Fruit fly (Drosophila melanogaster) whole organism, embryonic: Measurements from ENCODE around the gene APC4.

Source experiments
- Ada2b ChIP-seq: fragments of 200-800 bp; sonication (Bioruptor generic); IDR thresholded peaks from 2 replicates; pipeline ENCODE4 v1.3.6; 2022; ENCODE audit warnings: missing biosample characterization, missing genetic modification characterization
- CG11247 ChIP-seq: fragments of 200-800 bp; sonication (Bioruptor generic); IDR thresholded peaks from 2 replicates; pipeline ENCODE4 v1.3.6; 2022; ENCODE audit warnings: missing biosample characterization, missing genetic modification characterization
- CG11696 ChIP-seq: fragments of 200-800 bp; sonication (Bioruptor generic); IDR thresholded peaks from 2 replicates; pipeline ENCODE4 v1.3.6; 2022; ENCODE audit warnings: missing biosample characterization, missing genetic modification characterization
- CG12299 ChIP-seq: fragments of 200-800 bp; sonication (Bioruptor generic); optimal IDR thresholded peaks from 2 replicates; lab custom pipeline; 2018; ENCODE audit warnings: missing biosample characterization, mild to moderate bottlenecking, missing genetic modification characterization
- CG14014 ChIP-seq: fragments of 200-800 bp; sonication (Bioruptor generic); IDR thresholded peaks from 2 replicates; pipeline ENCODE4 v1.3.6; 2022; ENCODE audit warnings: missing biosample characterization, missing genetic modification characterization
- CG1529 ChIP-seq: fragments of 200-800 bp; sonication (Bioruptor generic); optimal IDR thresholded peaks from 3 replicates; lab custom pipeline; 2018; ENCODE audit warnings: missing biosample characterization, missing genetic modification characterization
- CG15514 ChIP-seq: fragments of 200-800 bp; sonication (Bioruptor generic); optimal IDR thresholded peaks from 3 replicates; lab custom pipeline; 2017; ENCODE audit warnings: missing biosample characterization, missing genetic modification characterization, mild to moderate bottlenecking, moderate library complexity, missing genetic modification reagents
- CG1602 ChIP-seq: fragments of 200-800 bp; sonication (Bioruptor generic); optimal IDR thresholded peaks from 3 replicates; lab custom pipeline; 2016; ENCODE audit warnings: missing biosample characterization, missing genetic modification characterization
- CG16863 ChIP-seq: fragments of 200-800 bp; sonication (Bioruptor generic); optimal IDR thresholded peaks from 3 replicates; lab custom pipeline; 2016; ENCODE audit warnings: missing biosample characterization, missing genetic modification characterization
- CG17359 ChIP-seq: fragments of 200-800 bp; sonication (Bioruptor generic); optimal IDR thresholded peaks from 3 replicates; lab custom pipeline; 2018; ENCODE audit warnings: missing biosample characterization, mild to moderate bottlenecking, missing genetic modification characterization, moderate library complexity
- CG1792 ChIP-seq: fragments of 200-800 bp; sonication (Bioruptor generic); optimal IDR thresholded peaks from 2 replicates; lab custom pipeline; 2016; ENCODE audit warnings: missing biosample characterization, missing genetic modification characterization
- CG18262 ChIP-seq: fragments of 200-800 bp; optimal IDR thresholded peaks from 3 replicates; lab custom pipeline; 2019; ENCODE audit warnings: missing biosample characterization, mild to moderate bottlenecking, missing genetic modification characterization, moderate library complexity
- CG18599 ChIP-seq: fragments of 200-800 bp; sonication (Bioruptor generic); optimal IDR thresholded peaks from 3 replicates; lab custom pipeline; 2017; ENCODE audit warnings: missing biosample characterization, missing genetic modification characterization, mild to moderate bottlenecking, moderate library complexity, missing genetic modification reagents
- CG2712 ChIP-seq: fragments of 200-800 bp; optimal IDR thresholded peaks from 3 replicates; lab custom pipeline; 2019; ENCODE audit warnings: missing biosample characterization, mild to moderate bottlenecking, missing genetic modification characterization, moderate library complexity
- CG32532 ChIP-seq: fragments of 200-800 bp; sonication (Bioruptor generic); IDR thresholded peaks from 2 replicates; pipeline ENCODE4 v1.3.6; 2022; ENCODE audit warnings: missing biosample characterization, missing genetic modification characterization
- CG34224 ChIP-seq: fragments of 200-800 bp; sonication (Bioruptor generic); IDR thresholded peaks from 3 replicates; pipeline ENCODE4 v1.3.6; 2022; ENCODE audit warnings: missing biosample characterization, missing genetic modification characterization; ENCODE audit not compliant: partially characterized antibody
- CG4707 ChIP-seq: fragments of 200-800 bp; sonication (Bioruptor generic); optimal IDR thresholded peaks from 2 replicates; lab custom pipeline; 2018; ENCODE audit warnings: missing biosample characterization, mild to moderate bottlenecking, missing genetic modification characterization, moderate library complexity
- CG4854 ChIP-seq: fragments of 200-800 bp; sonication (Bioruptor generic); optimal IDR thresholded peaks from 2 replicates; lab custom pipeline; 2016; ENCODE audit warnings: missing biosample characterization, missing genetic modification characterization, inconsistent platforms
- CG6689 ChIP-seq: fragments of 200-800 bp; sonication (Bioruptor generic); IDR thresholded peaks from 2 replicates; pipeline ENCODE4 v1.3.6; 2022; ENCODE audit warnings: missing biosample characterization, missing genetic modification characterization
- CG7556 ChIP-seq: fragments of 200-800 bp; sonication (Bioruptor generic); optimal IDR thresholded peaks from 2 replicates; lab custom pipeline; 2017; ENCODE audit warnings: missing biosample characterization, mild to moderate bottlenecking, missing genetic modification characterization
- CG7987 ChIP-seq: fragments of 200-800 bp; sonication (Bioruptor generic); optimal IDR thresholded peaks from 2 replicates; lab custom pipeline; 2018; ENCODE audit warnings: missing biosample characterization, mild to moderate bottlenecking, missing genetic modification characterization, moderate library complexity
- CG8944 ChIP-seq: fragments of 200-800 bp; sonication (Bioruptor generic); optimal IDR thresholded peaks from 3 replicates; lab custom pipeline; 2016; ENCODE audit warnings: missing biosample characterization, missing genetic modification characterization
- HLH4C ChIP-seq: fragments of 200-800 bp; sonication (Bioruptor generic); IDR thresholded peaks from 3 replicates; pipeline ENCODE4 v1.3.6; 2022; ENCODE audit warnings: missing biosample characterization, missing genetic modification characterization; ENCODE audit not compliant: partially characterized antibody
- Hr51 ChIP-seq, 2 experiments: fragments of 200-800 bp; sonication (Bioruptor generic); optimal IDR thresholded peaks; 2 replicates in 1 of 2; 3 replicates in 1 of 2; lab custom pipeline; 2016 to 2018; ENCODE audit warnings: missing biosample characterization in 2 of 2, missing genetic modification characterization in 2 of 2, mild to moderate bottlenecking in 1 of 2, moderate library complexity in 1 of 2
- Med ChIP-seq: fragments of 200-800 bp; sonication (Bioruptor generic); peaks from one replicate; lab custom pipeline; 2016; ENCODE audit warnings: missing biosample characterization, missing genetic modification characterization, mild to moderate bottlenecking, inconsistent platforms, moderate library complexity
- Meics ChIP-seq: fragments of 200-800 bp; sonication (Bioruptor generic); optimal IDR thresholded peaks from 2 replicates; lab custom pipeline; 2017; ENCODE audit warnings: missing biosample characterization, mild to moderate bottlenecking, missing genetic modification characterization
- NK7.1 ChIP-seq: fragments of 200-800 bp; sonication (Bioruptor generic); optimal IDR thresholded peaks from 3 replicates; lab custom pipeline; 2016; ENCODE audit warnings: missing biosample characterization, missing genetic modification characterization
- Xbp1 ChIP-seq: fragments of 200-800 bp; sonication (Bioruptor generic); optimal IDR thresholded peaks from 3 replicates; lab custom pipeline; 2016; ENCODE audit warnings: missing biosample characterization, mild to moderate bottlenecking, missing genetic modification characterization
- bcd ChIP-seq: fragments of 200-800 bp; sonication (Bioruptor generic); optimal IDR thresholded peaks from 2 replicates; lab custom pipeline; 2017; ENCODE audit warnings: missing biosample characterization, mild to moderate bottlenecking, missing genetic modification characterization
- corto ChIP-seq: fragments of 200-800 bp; sonication (Bioruptor generic); optimal IDR thresholded peaks from 2 replicates; lab custom pipeline; 2016; ENCODE audit warnings: missing biosample characterization, mild to moderate bottlenecking, missing genetic modification characterization, moderate library complexity
- dmrt99B ChIP-seq: fragments of 200-800 bp; sonication (Bioruptor generic); optimal IDR thresholded peaks from 2 replicates; lab custom pipeline; 2018; ENCODE audit warnings: missing biosample characterization, mild to moderate bottlenecking, missing genetic modification characterization, moderate library complexity
- ewg ChIP-seq: fragments of 200-800 bp; sonication (Bioruptor generic); optimal IDR thresholded peaks from 3 replicates; lab custom pipeline; 2017; ENCODE audit warnings: mild to moderate bottlenecking, missing biosample characterization, missing genetic modification reagents, missing genetic modification characterization
- fru ChIP-seq: fragments of >200 bp; optimal IDR thresholded peaks from 2 replicates; lab custom pipeline; 2017
- gfzf ChIP-seq: fragments of 200-800 bp; sonication (Bioruptor generic); optimal IDR thresholded peaks from 2 replicates; lab custom pipeline; 2016; ENCODE audit warnings: missing biosample characterization, mild to moderate bottlenecking, missing genetic modification characterization, moderate library complexity
- jumu ChIP-seq: fragments of 200-800 bp; sonication (Bioruptor generic); optimal IDR thresholded peaks from 3 replicates; lab custom pipeline; 2016; ENCODE audit warnings: missing biosample characterization, missing genetic modification characterization
- ken ChIP-seq: fragments of 200-800 bp; sonication (Bioruptor generic); IDR thresholded peaks from 3 replicates; pipeline ENCODE4 v1.3.6; 2022; ENCODE audit warnings: missing biosample characterization, missing genetic modification characterization
- kni ChIP-seq: fragments of 200-800 bp; sonication (Bioruptor generic); optimal IDR thresholded peaks from 3 replicates; lab custom pipeline; 2017; ENCODE audit warnings: mild to moderate bottlenecking, missing biosample characterization, missing genetic modification reagents, missing genetic modification characterization
- lbe ChIP-seq: fragments of 200-800 bp; sonication (Bioruptor generic); optimal IDR thresholded peaks from 2 replicates; lab custom pipeline; 2016; ENCODE audit warnings: missing biosample characterization, mild to moderate bottlenecking, missing genetic modification characterization
- nerfin-1 ChIP-seq: fragments of 200-800 bp; sonication (Bioruptor generic); optimal IDR thresholded peaks from 3 replicates; lab custom pipeline; 2019; ENCODE audit warnings: missing biosample characterization, mild to moderate bottlenecking, missing genetic modification characterization, moderate library complexity
- oc ChIP-seq: fragments of 200-800 bp; sonication (Bioruptor generic); optimal IDR thresholded peaks from 2 replicates; lab custom pipeline; 2018; ENCODE audit warnings: missing biosample characterization, mild to moderate bottlenecking, missing genetic modification characterization, moderate library complexity
- odd ChIP-seq: fragments of 200-800 bp; sonication (Bioruptor generic); optimal IDR thresholded peaks from 2 replicates; lab custom pipeline; 2017; ENCODE audit warnings: missing biosample characterization, mild to moderate bottlenecking, missing genetic modification characterization
- onecut ChIP-seq: fragments of 200-800 bp; sonication (Bioruptor generic); IDR thresholded peaks from 2 replicates; pipeline ENCODE4 v1.3.6; 2022; ENCODE audit warnings: missing biosample characterization, missing genetic modification characterization
- phol ChIP-seq: fragments of 200-800 bp; sonication (Bioruptor generic); optimal IDR thresholded peaks from 3 replicates; lab custom pipeline; 2018; ENCODE audit warnings: missing biosample characterization, mild to moderate bottlenecking, missing genetic modification characterization, moderate library complexity
- pros ChIP-seq: fragments of 200-800 bp; sonication (Bioruptor generic); optimal IDR thresholded peaks from 3 replicates; lab custom pipeline; 2019; ENCODE audit warnings: missing biosample characterization, mild to moderate bottlenecking, missing genetic modification characterization, moderate library complexity
- sens ChIP-seq: fragments of 200-800 bp; sonication (Bioruptor generic); peaks from one replicate; lab custom pipeline; 2016; ENCODE audit warnings: missing biosample characterization, missing genetic modification characterization
- sob ChIP-seq: fragments of 200-800 bp; sonication (Bioruptor generic); IDR thresholded peaks from 2 replicates; pipeline ENCODE4 v1.3.6; 2022; ENCODE audit warnings: missing biosample characterization, missing genetic modification characterization
- stc ChIP-seq: fragments of 200-800 bp; sonication (Bioruptor generic); IDR thresholded peaks from 2 replicates; pipeline ENCODE4 v1.3.6; 2022; ENCODE audit warnings: missing biosample characterization, missing genetic modification characterization
- unpg ChIP-seq: fragments of 200-800 bp; sonication (Bioruptor generic); optimal IDR thresholded peaks from 3 replicates; lab custom pipeline; 2018; ENCODE audit warnings: missing biosample characterization, mild to moderate bottlenecking, missing genetic modification characterization, moderate library complexity
- zen ChIP-seq: fragments of 200-800 bp; sonication (Bioruptor generic); optimal IDR thresholded peaks from 3 replicates; lab custom pipeline; 2018; ENCODE audit warnings: missing biosample characterization, mild to moderate bottlenecking, missing genetic modification characterization, moderate library complexity

The APC4 gene

dm6 chrX:9127264-9128011 lies 44.7 kb downstream of the APC4 start (continued):
- TF ChIP-seq CG7556 = no peak
- TF ChIP-seq Med (GFP tag; lab: Kevin White, UChicago) = peak; percentile 77
- TF ChIP-seq CG6689 (GFP tag; lab: Robert Waterston, UW) = peak; percentile 38
- TF ChIP-seq ken (GFP tag; lab: Robert Waterston, UW) = peak; percentile 7; the same call in 1 of the 3 replicates
- TF ChIP-seq bcd (GFP tag; lab: Kevin White, UChicago) = peak; percentile 17
- TF ChIP-seq NK7.1 = no peak
- peak; percentile 23 for TF ChIP-seq unpg (GFP tag; lab: Kevin White, UChicago)
- TF ChIP-seq odd (GFP tag; lab: Kevin White, UChicago) = no peak
- no peak for TF ChIP-seq HLH4C
- TF ChIP-seq Hr51 (GFP tag; optimal IDR thresholded peaks at IDR 0.05; lab: Kevin White, UChicago) = peak in 1 of 2 experiments; percentile 26
- TF ChIP-seq CG11696 (GFP tag; lab: Robert Waterston, UW) = peak; percentile 76
- TF ChIP-seq CG11247 (GFP tag; lab: Robert Waterston, UW) = no peak
- no peak for TF ChIP-seq lbe (GFP tag; lab: Kevin White, UChicago)
- peak; percentile 2 for TF ChIP-seq Xbp1
- TF ChIP-seq phol = peak; percentile 31
- peak; percentile 92 for TF ChIP-seq zen (tag; lab: Kevin White, UChicago)
- TF ChIP-seq gfzf = no peak
- 0 out of 2 replicates have a peak, but pooled peaks have one; percentile 22 for TF ChIP-seq Ada2b (GFP tag; lab: Robert Waterston, UW)
- TF ChIP-seq CG4707 (GFP tag; lab: Kevin White, UChicago) = no peak
- TF ChIP-seq corto (GFP tag; lab: Kevin White, UChicago) = no peak
- TF ChIP-seq CG14014 (GFP tag; lab: Robert Waterston, UW) = no peak
- TF ChIP-seq CG17359 (tag; lab: Kevin White, UChicago) = peak; percentile 17
- TF ChIP-seq fru (lab: Kevin White, UChicago) = no peak
- TF ChIP-seq nerfin-1 (tag; lab: Kevin White, UChicago) = peak; percentile 13
- no peak for TF ChIP-seq oc (tag; lab: Kevin White, UChicago)
- TF ChIP-seq CG18599 (GFP tag; lab: Kevin White, UChicago) = peak; percentile 51
- TF ChIP-seq sens (GFP tag; lab: Kevin White, UChicago) = peak; percentile 67
- no peak for TF ChIP-seq sob (GFP tag; lab: Robert Waterston, UW)
- TF ChIP-seq CG18262 (tag; lab: Kevin White, UChicago) = peak; percentile 13
- TF ChIP-seq stc = no peak
- peak; percentile 12 for TF ChIP-seq Meics
- TF ChIP-seq CG1529 (GFP tag; lab: Kevin White, UChicago) = no peak
- no peak for TF ChIP-seq ewg (GFP tag; lab: Kevin White, UChicago)
- peak; percentile 35 for TF ChIP-seq dmrt99B (tag; lab: Kevin White, UChicago)
- no peak for TF ChIP-seq CG1792 (GFP tag; lab: Kevin White, UChicago)
- TF ChIP-seq CG16863 = no peak
- no peak for TF ChIP-seq CG12299
- TF ChIP-seq CG1602 (GFP tag; lab: Kevin White, UChicago) = no peak
- TF ChIP-seq kni (GFP tag; lab: Kevin White, UChicago) = peak; percentile 60
- TF ChIP-seq pros (GFP tag; lab: Kevin White, UChicago) = peak; percentile 95
- no peak for TF ChIP-seq CG15514 (GFP tag; lab: Kevin White, UChicago)
- TF ChIP-seq CG4854 (GFP tag; lab: Kevin White, UChicago) = no peak
- peak; percentile 20 for TF ChIP-seq CG2712 (tag; lab: Kevin White, UChicago)
- no peak for TF ChIP-seq jumu
- no peak for TF ChIP-seq CG32532
- TF ChIP-seq onecut = no peak
- no peak for TF ChIP-seq CG34224
- no peak for TF ChIP-seq CG7987 (GFP tag; lab: Kevin White, UChicago)
- peak; percentile 16 for TF ChIP-seq CG8944
